Worm (Caenorhabditis elegans) whole organism, early embryonic: ENCODE measurements around the gene hmg-4.

Source experiments
- F13C5.2 ChIP-seq: sonication (generic microtip); optimal IDR thresholded peaks from 2 replicates; lab custom pipeline; 2017; ENCODE audit warnings: mild to moderate bottlenecking, missing genetic modification characterization, inconsistent platforms, missing compliant biosample characterization
- aly-1 ChIP-seq: sonication (generic microtip); optimal IDR thresholded peaks from 2 replicates; lab custom pipeline; 2016; ENCODE audit warnings: missing genetic modification characterization, missing compliant biosample characterization
- ceh-13 ChIP-seq: fragments of 200-800 bp; sonication (Bioruptor generic); optimal IDR thresholded peaks from 2 replicates; lab custom pipeline; 2018; ENCODE audit warnings: mild to moderate bottlenecking, missing genetic modification characterization, missing compliant biosample characterization
- ets-7 ChIP-seq: sonication (generic microtip); optimal IDR thresholded peaks from 2 replicates; lab custom pipeline; 2016; ENCODE audit warnings: missing genotype, missing genetic modification characterization, missing compliant biosample characterization
- flt-1 ChIP-seq: fragments of 200-800 bp; sonication (Bioruptor generic); IDR thresholded peaks from 2 replicates; pipeline ENCODE4 v1.3.6; 2022; ENCODE audit warnings: missing genetic modification characterization, missing compliant biosample characterization
- hmbx-1 ChIP-seq: sonication (generic microtip); optimal IDR thresholded peaks from 2 replicates; lab custom pipeline; 2016; ENCODE audit warnings: mild to moderate bottlenecking, missing genetic modification characterization, missing compliant biosample characterization
- hmg-4 ChIP-seq: fragments of 200-800 bp; sonication (Bioruptor generic); optimal IDR thresholded peaks from 2 replicates; lab custom pipeline; 2018; ENCODE audit warnings: mild to moderate bottlenecking, missing genetic modification characterization, missing compliant biosample characterization
- sea-1 ChIP-seq: fragments of 200-800 bp; sonication (Bioruptor generic); conservative IDR thresholded peaks from 2 replicates; pipeline ENCODE4 v1.3.6; 2022; ENCODE audit warnings: missing genetic modification characterization, missing compliant biosample characterization
- tra-4 ChIP-seq: sonication (generic microtip); optimal IDR thresholded peaks from 2 replicates; lab custom pipeline; 2017; ENCODE audit warnings: missing genetic modification characterization, missing compliant biosample characterization

DNA sequence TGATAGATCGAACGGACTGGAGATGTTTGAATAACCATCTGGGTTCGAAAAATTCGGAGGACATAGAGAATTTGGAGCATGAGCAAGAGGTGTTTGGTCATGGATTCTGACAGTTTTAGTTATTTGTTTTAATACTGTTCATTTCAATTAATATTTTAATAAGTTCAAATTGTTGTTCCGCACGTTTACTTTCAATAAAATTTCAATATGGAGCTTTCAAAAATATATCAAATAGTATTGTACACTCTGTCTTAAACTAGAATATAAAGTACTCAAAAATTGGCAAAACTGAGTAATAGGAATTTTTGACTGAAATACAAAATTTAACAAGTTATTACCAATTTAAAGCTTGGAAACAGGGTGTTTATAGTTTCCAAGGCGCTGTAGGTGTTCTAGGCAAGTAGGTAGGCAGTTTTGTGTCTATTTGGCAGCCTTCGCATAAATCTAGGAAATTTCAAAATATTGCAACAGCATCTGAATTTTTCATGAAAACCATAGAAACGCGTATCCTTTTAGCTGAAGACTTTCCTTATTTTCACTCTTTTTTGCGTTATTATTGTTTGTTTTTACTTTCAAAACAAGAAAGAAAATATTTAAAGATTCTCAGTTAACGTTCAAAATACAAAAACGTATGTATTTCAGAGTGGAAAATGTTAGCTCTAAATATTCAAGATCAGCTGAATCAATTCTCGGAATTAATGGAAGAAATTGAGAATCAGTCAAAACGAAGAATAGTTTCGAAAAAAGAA is 14.2 kb downstream of the hmg-4 start, which contains the start of the genes T20B12.5 and T20B12.4:
- no peak for TF ChIP-seq hmg-4 (GFP tag; lab: Kevin White, UChicago)
- TF ChIP-seq ceh-13 (GFP tag; lab: Kevin White, UChicago), result no peak
- no peak for TF ChIP-seq tra-4 (tag; lab: Kevin White, UChicago)
- TF ChIP-seq aly-1, result no peak
- TF ChIP-seq sea-1 (GFP tag; lab: Robert Waterston, UW), result no peak
- no peak for TF ChIP-seq ets-7
- no peak for TF ChIP-seq hmbx-1 (tag; lab: Kevin White, UChicago)
- TF ChIP-seq F13C5.2 (tag; lab: Kevin White, UChicago), result no peak
- TF ChIP-seq flt-1 (GFP tag; lab: Robert Waterston, UW), result no peak
